Fruit fly (Drosophila melanogaster) whole organism, embryonic: ENCODE data around the gene Wbp2.

Source experiments
- Atf3 ChIP-seq: fragments of 200-800 bp; sonication (Bioruptor generic); optimal IDR thresholded peaks from 3 replicates; lab custom pipeline; 2016; ENCODE audit warnings: missing biosample characterization, missing genetic modification characterization
- CG10267 ChIP-seq: fragments of 200-800 bp; sonication (Bioruptor generic); optimal IDR thresholded peaks from 2 replicates; lab custom pipeline; 2018; ENCODE audit warnings: missing biosample characterization, mild to moderate bottlenecking, missing genetic modification characterization, moderate library complexity
- CG10565 ChIP-seq: fragments of 200-800 bp; sonication (Bioruptor generic); optimal IDR thresholded peaks from 3 replicates; lab custom pipeline; 2016; ENCODE audit warnings: missing biosample characterization, mild to moderate bottlenecking, missing genetic modification characterization
- CG10979 ChIP-seq: fragments of 200-800 bp; sonication (Bioruptor generic); optimal IDR thresholded peaks from 2 replicates; lab custom pipeline; 2018; ENCODE audit warnings: missing biosample characterization, mild to moderate bottlenecking, missing genetic modification characterization, moderate library complexity
- CG11504 ChIP-seq: fragments of 200-800 bp; sonication (Bioruptor generic); optimal IDR thresholded peaks from 3 replicates; lab custom pipeline; 2019; ENCODE audit warnings: missing biosample characterization, mild to moderate bottlenecking, missing genetic modification characterization, moderate library complexity
- CG13624 ChIP-seq: fragments of 200-800 bp; sonication (Bioruptor generic); optimal IDR thresholded peaks from 2 replicates; lab custom pipeline; 2016; ENCODE audit warnings: missing biosample characterization, missing genetic modification characterization
- CG17359 ChIP-seq: fragments of 200-800 bp; sonication (Bioruptor generic); optimal IDR thresholded peaks from 3 replicates; lab custom pipeline; 2018; ENCODE audit warnings: missing biosample characterization, mild to moderate bottlenecking, missing genetic modification characterization, moderate library complexity
- CG18764 ChIP-seq: fragments of 200-800 bp; sonication (Bioruptor generic); optimal IDR thresholded peaks from 3 replicates; lab custom pipeline; 2016; ENCODE audit warnings: missing biosample characterization, missing genetic modification characterization
- CG2116 ChIP-seq: fragments of 200-800 bp; sonication (Bioruptor generic); optimal IDR thresholded peaks from 3 replicates; lab custom pipeline; 2018; ENCODE audit warnings: missing biosample characterization, mild to moderate bottlenecking, missing genetic modification characterization
- CG4282 ChIP-seq: fragments of 200-800 bp; sonication (Bioruptor generic); optimal IDR thresholded peaks from 2 replicates; lab custom pipeline; 2016; ENCODE audit warnings: missing biosample characterization, missing genetic modification characterization
- CG43689 ChIP-seq: fragments of 200-800 bp; sonication (Bioruptor generic); IDR thresholded peaks from 2 replicates; pipeline ENCODE4 v1.3.6; 2022; ENCODE audit warnings: missing biosample characterization, missing genetic modification characterization
- CG6683 ChIP-seq: fragments of 200-800 bp; sonication (Bioruptor generic); optimal IDR thresholded peaks from 2 replicates; lab custom pipeline; 2017; ENCODE audit warnings: missing biosample characterization, mild to moderate bottlenecking, missing genetic modification characterization, missing genetic modification reagents
- CG6854 ChIP-seq: fragments of 200-800 bp; sonication (Bioruptor generic); optimal IDR thresholded peaks from 3 replicates; lab custom pipeline; 2017; ENCODE audit warnings: missing biosample characterization, mild to moderate bottlenecking, missing genetic modification characterization
- CG7963 ChIP-seq: fragments of 200-800 bp; sonication (Bioruptor generic); IDR thresholded peaks from 3 replicates; pipeline ENCODE4 v1.3.6; 2022; ENCODE audit warnings: missing biosample characterization, missing genetic modification characterization; ENCODE audit not compliant: partially characterized antibody
- CG9932 ChIP-seq: fragments of 200-800 bp; sonication (Bioruptor generic); IDR thresholded peaks from 2 replicates; pipeline ENCODE4 v1.3.6; 2022; ENCODE audit warnings: missing biosample characterization, missing genetic modification characterization
- D19A ChIP-seq: fragments of 200-800 bp; optimal IDR thresholded peaks from 3 replicates; lab custom pipeline; 2019; ENCODE audit warnings: missing biosample characterization, mild to moderate bottlenecking, missing genetic modification characterization, moderate library complexity
- Dad ChIP-seq: fragments of 200-800 bp; sonication (Bioruptor generic); optimal IDR thresholded peaks from 3 replicates; lab custom pipeline; 2016; ENCODE audit warnings: missing biosample characterization, missing genetic modification characterization
- Dp ChIP-seq: fragments of 200-800 bp; sonication (Bioruptor generic); optimal IDR thresholded peaks from 2 replicates; lab custom pipeline; 2018; ENCODE audit warnings: missing biosample characterization, mild to moderate bottlenecking, missing genetic modification characterization, moderate library complexity
- E2f2 ChIP-seq: fragments of 200-800 bp; sonication (Bioruptor generic); IDR thresholded peaks from 2 replicates; pipeline ENCODE4 v1.3.6; 2022; ENCODE audit warnings: missing biosample characterization, missing genetic modification characterization
- HmgZ ChIP-seq: fragments of 200-800 bp; sonication (Bioruptor generic); optimal IDR thresholded peaks from 2 replicates; lab custom pipeline; 2018; ENCODE audit warnings: missing biosample characterization, mild to moderate bottlenecking, missing genetic modification characterization
- Hmx ChIP-seq: fragments of 200-800 bp; sonication (Bioruptor generic); optimal IDR thresholded peaks from 2 replicates; lab custom pipeline; 2016; ENCODE audit warnings: missing biosample characterization, missing genetic modification characterization
- Hsf ChIP-seq: fragments of 200-800 bp; sonication (Bioruptor generic); optimal IDR thresholded peaks from 3 replicates; lab custom pipeline; 2016; ENCODE audit warnings: missing biosample characterization, missing genetic modification characterization
- Med ChIP-seq: fragments of 200-800 bp; sonication (Bioruptor generic); peaks from one replicate; lab custom pipeline; 2016; ENCODE audit warnings: missing biosample characterization, missing genetic modification characterization, mild to moderate bottlenecking, inconsistent platforms, moderate library complexity
- Opbp ChIP-seq: fragments of 200-800 bp; sonication (Bioruptor generic); IDR thresholded peaks from 3 replicates; pipeline ENCODE4 v1.3.6; 2022; ENCODE audit warnings: missing biosample characterization, missing genetic modification characterization; ENCODE audit not compliant: partially characterized antibody
- Pdp1 ChIP-seq, 2 experiments: fragments of 200-800 bp; sonication (Bioruptor generic); optimal IDR thresholded peaks; 3 replicates each; lab custom pipeline; 2016; ENCODE audit warnings: missing biosample characterization in 2 of 2, missing genetic modification characterization in 2 of 2, mild to moderate bottlenecking in 1 of 2, moderate library complexity in 1 of 2
- Scr ChIP-seq: fragments of 200-800 bp; sonication (Bioruptor generic); IDR thresholded peaks from 2 replicates; pipeline ENCODE4 v1.3.6; 2022; ENCODE audit warnings: missing biosample characterization, missing genetic modification characterization; ENCODE audit not compliant: partially characterized antibody
- Sry-β ChIP-seq: fragments of 200-800 bp; sonication (Bioruptor generic); optimal IDR thresholded peaks from 2 replicates; lab custom pipeline; 2018; ENCODE audit warnings: missing biosample characterization, mild to moderate bottlenecking, missing genetic modification characterization, moderate library complexity
- abd-A ChIP-seq: fragments of 200-800 bp; sonication (Bioruptor generic); optimal IDR thresholded peaks from 3 replicates; lab custom pipeline; 2019; ENCODE audit warnings: missing biosample characterization, mild to moderate bottlenecking, missing genetic modification characterization, moderate library complexity
- ato ChIP-seq: fragments of 200-800 bp; sonication (Bioruptor generic); IDR thresholded peaks from 2 replicates; pipeline ENCODE4 v1.3.6; 2022; ENCODE audit warnings: missing biosample characterization, missing genetic modification characterization; ENCODE audit not compliant: partially characterized antibody
- bab2 ChIP-seq: fragments of 200-800 bp; sonication (Bioruptor generic); optimal IDR thresholded peaks from 2 replicates; lab custom pipeline; 2016; ENCODE audit warnings: missing biosample characterization, missing genetic modification characterization
- bigmax ChIP-seq: fragments of 200-800 bp; sonication (Bioruptor generic); optimal IDR thresholded peaks from 2 replicates; lab custom pipeline; 2018; ENCODE audit warnings: missing biosample characterization, mild to moderate bottlenecking, missing genetic modification characterization
- caup ChIP-seq: fragments of 200-800 bp; sonication (Bioruptor generic); optimal IDR thresholded peaks from 3 replicates; lab custom pipeline; 2017; ENCODE audit warnings: missing biosample characterization, mild to moderate bottlenecking, missing genetic modification characterization, moderate library complexity; ENCODE audit not compliant: severe bottlenecking
- chinmo ChIP-seq: fragments of 200-800 bp; sonication (Bioruptor generic); IDR thresholded peaks from 4 replicates; pipeline ENCODE4 v1.3.6; 2022; ENCODE audit warnings: missing biosample characterization, missing genetic modification characterization; ENCODE audit not compliant: partially characterized antibody
- corto ChIP-seq: fragments of 200-800 bp; sonication (Bioruptor generic); optimal IDR thresholded peaks from 2 replicates; lab custom pipeline; 2016; ENCODE audit warnings: missing biosample characterization, mild to moderate bottlenecking, missing genetic modification characterization, moderate library complexity
- cwo ChIP-seq: fragments of 200-800 bp; sonication (Bioruptor generic); optimal IDR thresholded peaks from 3 replicates; lab custom pipeline; 2017; ENCODE audit warnings: missing biosample characterization, missing genetic modification characterization, mild to moderate bottlenecking, moderate library complexity, missing genetic modification reagents
- esg ChIP-seq: fragments of 200-800 bp; sonication (Bioruptor generic); conservative IDR thresholded peaks from 2 replicates; pipeline ENCODE4 v1.3.6; 2022; ENCODE audit warnings: missing biosample characterization, missing genetic modification characterization
- eyg ChIP-seq: fragments of 200-800 bp; sonication (Bioruptor generic); optimal IDR thresholded peaks from 3 replicates; lab custom pipeline; 2016; ENCODE audit warnings: missing biosample characterization, missing genetic modification characterization
- gsb-n ChIP-seq: fragments of 200-800 bp; sonication (Bioruptor generic); optimal IDR thresholded peaks from 3 replicates; lab custom pipeline; 2018; ENCODE audit warnings: missing biosample characterization, mild to moderate bottlenecking, missing genetic modification characterization
- nau ChIP-seq: fragments of 200-800 bp; sonication (Bioruptor generic); optimal IDR thresholded peaks from 3 replicates; lab custom pipeline; 2017; ENCODE audit warnings: missing biosample characterization, mild to moderate bottlenecking, missing genetic modification characterization, missing genetic modification reagents
- nerfin-2 ChIP-seq: fragments of 200-800 bp; sonication (Bioruptor generic); IDR thresholded peaks from 2 replicates; pipeline ENCODE4 v1.3.6; 2022; ENCODE audit warnings: missing biosample characterization, missing genetic modification characterization; ENCODE audit not compliant: partially characterized antibody
- sima ChIP-seq: fragments of 200-800 bp; sonication (Bioruptor generic); optimal IDR thresholded peaks from 2 replicates; lab custom pipeline; 2016; ENCODE audit warnings: missing biosample characterization, missing genetic modification characterization
- sr ChIP-seq: fragments of 200-800 bp; sonication (Bioruptor generic); IDR thresholded peaks from 3 replicates; pipeline ENCODE4 v1.3.6; 2022; ENCODE audit warnings: missing biosample characterization, missing genetic modification characterization
- tna ChIP-seq: fragments of 200-800 bp; sonication (Bioruptor generic); IDR thresholded peaks from 2 replicates; pipeline ENCODE4 v1.3.6; 2022; ENCODE audit warnings: missing biosample characterization, missing genetic modification characterization; ENCODE audit not compliant: partially characterized antibody
- trem ChIP-seq: fragments of 200-800 bp; optimal IDR thresholded peaks from 3 replicates; lab custom pipeline; 2019; ENCODE audit warnings: missing biosample characterization, mild to moderate bottlenecking, missing genetic modification characterization, moderate library complexity
- twi ChIP-seq: fragments of 200-800 bp; optimal IDR thresholded peaks from 2 replicates; lab custom pipeline; 2019; ENCODE audit warnings: missing biosample characterization, mild to moderate bottlenecking, missing genetic modification characterization, moderate library complexity
- usp ChIP-seq: fragments of >200 bp; optimal IDR thresholded peaks from 2 replicates; lab custom pipeline; 2017; ENCODE audit warnings: missing biosample characterization, missing genetic modification characterization
- wor ChIP-seq: fragments of 200-800 bp; sonication (Bioruptor generic); IDR thresholded peaks from 2 replicates; pipeline ENCODE4 v1.3.6; 2022; ENCODE audit warnings: missing biosample characterization, missing genetic modification characterization
- zen ChIP-seq: fragments of 200-800 bp; sonication (Bioruptor generic); optimal IDR thresholded peaks from 3 replicates; lab custom pipeline; 2018; ENCODE audit warnings: missing biosample characterization, mild to moderate bottlenecking, missing genetic modification characterization, moderate library complexity
- zfh1 ChIP-seq: fragments of 200-800 bp; sonication (Bioruptor generic); IDR thresholded peaks from 3 replicates; pipeline ENCODE4 v1.3.6; 2022; ENCODE audit warnings: missing biosample characterization, missing genetic modification characterization

Wbp2 gene

DNA sequence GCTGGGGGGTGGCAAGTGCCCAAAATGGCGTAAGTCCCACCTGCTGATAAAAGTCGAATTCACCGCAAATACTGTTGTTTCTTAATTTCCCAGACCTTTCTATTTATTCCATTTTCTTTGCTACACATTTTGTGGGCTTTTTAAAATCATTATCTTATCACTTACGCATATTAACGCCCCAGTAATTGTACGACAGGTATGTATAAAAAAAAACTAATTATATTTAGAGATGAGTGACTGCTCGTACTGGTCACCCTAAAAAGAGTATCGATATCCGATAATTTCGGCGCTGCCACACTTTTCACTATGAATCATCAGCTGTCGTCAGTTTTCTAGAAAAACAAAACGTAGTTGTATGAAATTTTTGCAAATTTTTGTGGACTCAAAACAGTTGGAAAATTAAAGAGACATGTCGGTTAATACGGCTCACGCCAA lies at the start of gene Wbp2, which contains the start of gene CG10948 (continued):
- TF ChIP-seq corto (GFP tag; lab: Kevin White, UChicago) (no peak), nerfin-2 (GFP tag; lab: Robert Waterston, UW) (no peak; the same call in 1 of the 2 replicates), Opbp (GFP tag; lab: Robert Waterston, UW) (peak; percentile 76), CG17359 (tag; lab: Kevin White, UChicago) (no peak), tna (GFP tag; lab: Robert Waterston, UW) (peak; percentile 30; the same call in 1 of the 2 replicates), Med (GFP tag; lab: Kevin White, UChicago) (peak; percentile 62), zfh1 (GFP tag; lab: Robert Waterston, UW) (no peak), Scr (GFP tag; lab: Robert Waterston, UW) (peak; percentile 61), abd-A (tag; lab: Kevin White, UChicago) (peak; percentile 98), bigmax (GFP tag; lab: Kevin White, UChicago) (no peak), CG18764 (no peak), ato (GFP tag; lab: Robert Waterston, UW) (no peak), caup (GFP tag; lab: Kevin White, UChicago) (no peak), CG10979 (tag; lab: Kevin White, UChicago) (peak; percentile 22), chinmo (GFP tag; lab: Robert Waterston, UW) (no peak), Pdp1 (GFP tag; optimal IDR thresholded peaks at IDR 0.05; lab: Kevin White, UChicago) (peak in 1 of 2 experiments; percentile 71), CG13624 (GFP tag; lab: Kevin White, UChicago) (peak; percentile 17), E2f2 (no peak; the same call in 1 of the 2 replicates), CG10565 (GFP tag; lab: Kevin White, UChicago) (no peak), Atf3 (GFP tag; lab: Kevin White, UChicago) (peak; percentile 16), Hmx (GFP tag; lab: Kevin White, UChicago) (no peak), gsb-n (tag; lab: Kevin White, UChicago) (no peak), CG4282 (no peak), Dad (GFP tag; lab: Kevin White, UChicago) (peak; percentile 7), CG2116 (GFP tag; lab: Kevin White, UChicago) (peak; percentile 77), trem (tag; lab: Kevin White, UChicago) (peak; percentile 94), nau (GFP tag; lab: Kevin White, UChicago) (peak; percentile 37), CG6854 (GFP tag; lab: Kevin White, UChicago) (peak; percentile 47), CG7963 (GFP tag; lab: Robert Waterston, UW) (0 out of 3 replicates have a peak, but pooled peaks have one; percentile 32), Sry-β (GFP tag; lab: Kevin White, UChicago) (peak; percentile 34), cwo (no peak), HmgZ (peak; percentile 9), sr (GFP tag; lab: Robert Waterston, UW) (no peak), bab2 (GFP tag; lab: Kevin White, UChicago) (no peak), D19A (no peak), zen (tag; lab: Kevin White, UChicago) (peak; percentile 97), twi (no peak), eyg (GFP tag; lab: Kevin White, UChicago) (no peak), CG9932 (GFP tag; lab: Robert Waterston, UW) (no peak), sima (no peak), usp (no peak), Dp (GFP tag; lab: Kevin White, UChicago) (peak; percentile 14), CG11504 (tag; lab: Kevin White, UChicago) (no peak), wor (GFP tag; lab: Robert Waterston, UW) (no peak), CG6683 (GFP tag; lab: Kevin White, UChicago) (no peak), CG43689 (no peak), Hsf (GFP tag; lab: Kevin White, UChicago) (peak; percentile 28), esg (GFP tag; lab: Robert Waterston, UW) (no peak), CG10267 (tag; lab: Kevin White, UChicago) (peak; percentile 59)
